Fruit fly (Drosophila melanogaster) whole organism, prepupa: ENCODE measurements around the gene CG44195.

ENCODE experiments used
- CG11294 ChIP-seq: fragments of 200-800 bp; sonication (Bioruptor generic); IDR thresholded peaks from 2 replicates; pipeline ENCODE4 v1.3.6; 2022; ENCODE audit warnings: missing biosample characterization, missing genetic modification characterization
- CG32006 ChIP-seq: fragments of 200-800 bp; sonication (Bioruptor generic); optimal IDR thresholded peaks from 3 replicates; lab custom pipeline; 2017; ENCODE audit warnings: missing biosample characterization, mild to moderate bottlenecking, missing genetic modification characterization
- CG6276 ChIP-seq: fragments of 200-800 bp; sonication (Bioruptor generic); optimal IDR thresholded peaks from 2 replicates; lab custom pipeline; 2017; ENCODE audit warnings: missing biosample characterization, mild to moderate bottlenecking, missing genetic modification characterization
- Lpt ChIP-seq: fragments of 200-800 bp; sonication (Bioruptor generic); optimal IDR thresholded peaks from 3 replicates; lab custom pipeline; 2016; ENCODE audit warnings: missing biosample characterization, missing genetic modification characterization
- OdsH ChIP-seq: fragments of 200-800 bp; sonication (Bioruptor generic); optimal IDR thresholded peaks from 3 replicates; lab custom pipeline; 2016; ENCODE audit warnings: missing biosample characterization, missing genetic modification characterization
- Smox ChIP-seq: fragments of 200-800 bp; sonication (Bioruptor generic); optimal IDR thresholded peaks from 3 replicates; lab custom pipeline; 2016; ENCODE audit warnings: missing biosample characterization, missing genetic modification characterization
- Sox14 ChIP-seq: fragments of 200-800 bp; sonication (Bioruptor generic); optimal IDR thresholded peaks from 3 replicates; lab custom pipeline; 2016; ENCODE audit warnings: missing biosample characterization, missing genetic modification characterization
- dac ChIP-seq: fragments of 200-800 bp; sonication (Bioruptor generic); optimal IDR thresholded peaks from 2 replicates; lab custom pipeline; 2017; ENCODE audit warnings: missing biosample characterization, mild to moderate bottlenecking, missing genetic modification characterization
- fd85E ChIP-seq: fragments of 200-800 bp; sonication (Bioruptor generic); optimal IDR thresholded peaks from 3 replicates; lab custom pipeline; 2016; ENCODE audit warnings: missing biosample characterization, missing genetic modification characterization

dm6 chr3L:7640297-7640696 is 55.2 kb downstream of the CG44195 start, which contains the start of gene Urm1:
- no peak for TF ChIP-seq CG6276 (GFP tag; lab: Kevin White, UChicago)
- TF ChIP-seq CG32006 (GFP tag; lab: Kevin White, UChicago), result no peak
- no peak for TF ChIP-seq OdsH (GFP tag; lab: Kevin White, UChicago)
- no peak for TF ChIP-seq dac
- no peak for TF ChIP-seq fd85E
- TF ChIP-seq Smox (GFP tag; lab: Kevin White, UChicago), result no peak
- no peak for TF ChIP-seq Lpt (GFP tag; lab: Kevin White, UChicago)
- no peak for TF ChIP-seq CG11294 (GFP tag; lab: Robert Waterston, UW)
- TF ChIP-seq Sox14 (GFP tag; lab: Kevin White, UChicago), result no peak
